Fruit fly (Drosophila melanogaster): ENCODE measurements around the gene sfl.

sfl gene

dm6 chr3L:6446553-6446952, 48.9 kb upstream of the sfl start:
- peak; percentile 22; the same call in 1 of the 2 replicates for TF ChIP-seq Drgx (GFP tag; IDR thresholded peaks at IDR 0.05)
- TF ChIP-seq nerfin-2 (GFP tag; IDR thresholded peaks at IDR 0.05; ENCODE audit: partially characterized antibody), result no peak
- no peak for TF ChIP-seq grn (GFP tag; optimal IDR thresholded peaks at IDR 0.05)
- no peak for TF ChIP-seq B-H2 (GFP tag; optimal IDR thresholded peaks at IDR 0.05)
- no peak for TF ChIP-seq CG10321 (GFP tag; IDR thresholded peaks at IDR 0.05)
- no peak for TF ChIP-seq CG9215 (GFP tag; IDR thresholded peaks at IDR 0.05)

dm6 chr3L:6447203-6447602, 48.3 kb upstream of the sfl start:
- no peak for TF ChIP-seq CG2199 (GFP tag; IDR thresholded peaks at IDR 0.05)
- TF ChIP-seq luna (GFP tag; optimal IDR thresholded peaks at IDR 0.05), result no peak
- TF ChIP-seq CG18011 (GFP tag; optimal IDR thresholded peaks at IDR 0.05), result peak; percentile 55
- no peak for TF ChIP-seq pb (GFP tag; optimal IDR thresholded peaks at IDR 0.05)
- TF ChIP-seq croc (GFP tag; conservative IDR thresholded peaks at IDR 0.05), result no peak
- TF ChIP-seq Drgx (GFP tag; IDR thresholded peaks at IDR 0.05), result peak; percentile 26; the same call in 1 of the 2 replicates
- no peak for TF ChIP-seq CG8478 (optimal IDR thresholded peaks at IDR 0.05)

dm6 chr3L:6447708-6448107, 47.8 kb upstream of the sfl start:
- TF ChIP-seq sob (GFP tag; IDR thresholded peaks at IDR 0.05) (no peak), so (GFP tag; IDR thresholded peaks at IDR 0.05) (no peak), CG2202 (tag; optimal IDR thresholded peaks at IDR 0.05) (no peak), CG7963 (GFP tag; IDR thresholded peaks at IDR 0.05; ENCODE audit: partially characterized antibody) (no peak), Scr (GFP tag; IDR thresholded peaks at IDR 0.05; ENCODE audit: partially characterized antibody) (no peak), Drgx (GFP tag; IDR thresholded peaks at IDR 0.05) (peak; percentile 29; the same call in 1 of the 2 replicates), nom (GFP tag; optimal IDR thresholded peaks at IDR 0.05) (peak; percentile 80), bsh (GFP tag; optimal IDR thresholded peaks at IDR 0.05) (peak in 1 of 2 experiments; percentile 4)

dm6 chr3L:6449159-6449664, 46.3 kb upstream of the sfl start:
- TF ChIP-seq oc (tag; optimal IDR thresholded peaks at IDR 0.05) (peak; percentile 81), lbe (GFP tag; optimal IDR thresholded peaks at IDR 0.05) (no peak), Awh (GFP tag; IDR thresholded peaks at IDR 0.05) (0 out of 2 replicates have a peak, but pooled peaks have one; percentile 11), CG3726 (GFP tag; IDR thresholded peaks at IDR 0.05) (no peak), br (optimal IDR thresholded peaks at IDR 0.05) (no peak), sr (GFP tag; IDR thresholded peaks at IDR 0.05) (peak; percentile 77; the same call in 2 of the 3 replicates), lola (GFP tag; optimal IDR thresholded peaks at IDR 0.05) (no peak), HHEX (GFP tag; optimal IDR thresholded peaks at IDR 0.05) (no peak), sqz (GFP tag; optimal IDR thresholded peaks at IDR 0.05) (peak; percentile 65), chinmo (GFP tag; IDR thresholded peaks at IDR 0.05; ENCODE audit: partially characterized antibody) (peak; percentile 78; the same call in 1 of the 4 replicates), zen (tag; optimal IDR thresholded peaks at IDR 0.05) (no peak), HLH4C (GFP tag; IDR thresholded peaks at IDR 0.05; ENCODE audit: partially characterized antibody) (no peak), CG10147 (GFP tag; optimal IDR thresholded peaks at IDR 0.05) (no peak), sens (GFP tag) (peak; percentile 48), chm (GFP tag; IDR thresholded peaks at IDR 0.05) (0 out of 2 replicates have a peak, but pooled peaks have one; percentile 8), CG13894 (tag; optimal IDR thresholded peaks at IDR 0.05) (peak; percentile 16), inv (GFP tag; IDR thresholded peaks at IDR 0.05; ENCODE audit: partially characterized antibody) (no peak)
